Worm (Caenorhabditis elegans) whole organism, L1 larva: ENCODE data around the gene C26D10.4.

ENCODE experiments used
- aly-2 ChIP-seq: fragments of 150-350 bp; optimal IDR thresholded peaks from 2 replicates; lab custom pipeline; 2014; ENCODE audit warnings: missing biosample characterization, missing genetic modification characterization
- lin-15B ChIP-seq: fragments of 150-350 bp; sonication (generic microtip); optimal IDR thresholded peaks from 3 replicates; lab custom pipeline; 2014; ENCODE audit warnings: missing biosample characterization, missing genetic modification characterization
- mdl-1 ChIP-seq, 2 experiments: fragments of 150-350 bp; optimal IDR thresholded peaks; 2 replicates each; lab custom pipeline; 2014 to 2017; ENCODE audit warnings: missing biosample characterization in 2 of 2, missing genetic modification characterization in 2 of 2, inconsistent platforms in 1 of 2
- mef-2 ChIP-seq: fragments of 150-350 bp; optimal IDR thresholded peaks from 2 replicates; lab custom pipeline; 2014; ENCODE audit warnings: missing biosample characterization, missing genetic modification characterization
- unc-130 ChIP-seq: fragments of 150-350 bp; optimal IDR thresholded peaks from 2 replicates; lab custom pipeline; 2017; ENCODE audit warnings: missing biosample characterization, missing genetic modification characterization, inconsistent platforms
- unc-98 ChIP-seq: fragments of 200-800 bp; sonication (Bioruptor generic); IDR thresholded peaks from 2 replicates; pipeline ENCODE4 v1.3.6; 2022; ENCODE audit warnings: missing genetic modification characterization, missing compliant biosample characterization
- ztf-11 ChIP-seq, 2 experiments: sonication (generic microtip); optimal IDR thresholded peaks; 2 replicates each; lab custom pipeline; 2016 to 2017; ENCODE audit warnings: missing genetic modification characterization in 2 of 2, missing biosample characterization in 1 of 2, missing compliant biosample characterization in 1 of 2

DNA sequence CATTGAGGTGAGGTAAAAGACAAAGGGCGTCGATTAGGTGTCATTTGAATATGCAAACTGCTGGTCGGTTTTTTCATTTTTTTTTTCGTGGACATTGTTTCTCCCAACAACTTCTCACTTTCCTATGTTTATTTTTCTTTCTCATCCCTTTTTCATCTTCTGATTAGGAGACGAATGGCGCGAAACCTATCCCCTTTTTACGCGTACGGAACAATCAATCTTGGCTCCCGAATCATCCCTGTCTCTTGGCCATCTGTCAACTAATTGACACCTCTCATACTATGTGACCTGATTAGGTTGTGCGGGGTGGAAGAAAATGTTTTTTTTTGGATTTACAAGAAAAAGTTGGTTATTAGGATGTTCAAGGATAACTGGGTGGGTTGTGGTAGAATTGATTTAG, 15.2 kb downstream of the C26D10.4 start:
- no peak for TF ChIP-seq lin-15B
- TF ChIP-seq ztf-11 (tag; optimal IDR thresholded peaks at IDR 0.05; lab: Kevin White, UChicago), result no peak
- no peak for TF ChIP-seq mdl-1 (tag; optimal IDR thresholded peaks at IDR 0.05; lab: Kevin White, UChicago)
- TF ChIP-seq aly-2 (tag; lab: Kevin White, UChicago), result no peak
- TF ChIP-seq unc-130 (tag; lab: Kevin White, UChicago), result no peak
- TF ChIP-seq unc-98 (GFP tag; lab: Robert Waterston, UW), result no peak
- TF ChIP-seq mef-2 (tag; lab: Kevin White, UChicago), result no peak
